Comparison of ENCODE assay signal across 3 fruit fly cellular contexts in genomic region chr2L:14713467-14713866, dm6.
A peak's percentile ranks its signal among the peaks of the same experiment; 100 is the strongest.
TF ChIP-seq lines count a peak whose summit lies in the region.

TSS of gene CG34165 (plus strand) at chr2L:14713750.

- no peak for TF ChIP-seq CTCF in whole organism, embryonic (GFP tag; optimal IDR thresholded peaks at IDR 0.05; lab: Kevin White, UChicago)

TF ChIP-seq in whole organism, embryonic, 481 proteins besides CTCF, POLR2A, EP300 and RAD21:
- TF ChIP-seq Awh (GFP tag; IDR thresholded peaks at IDR 0.05; lab: Robert Waterston, UW) (peak; percentile 64; the same call in 1 of the 2 replicates), chinmo (GFP tag; IDR thresholded peaks at IDR 0.05; lab: Robert Waterston, UW; ENCODE audit: partially characterized antibody) (0 out of 4 replicates have a peak, but pooled peaks have one; percentile 54), CG12769 (tag; optimal IDR thresholded peaks at IDR 0.05; lab: Kevin White, UChicago) (peak; percentile 32), eve (GFP tag; optimal IDR thresholded peaks at IDR 0.05; lab: Kevin White, UChicago) (peak in 1 of 2 experiments; percentile 17), abd-A (tag; optimal IDR thresholded peaks at IDR 0.05; lab: Kevin White, UChicago) (peak; percentile 46), CG4328 (GFP tag; optimal IDR thresholded peaks at IDR 0.05; lab: Kevin White, UChicago) (no peak), CG13894 (tag; optimal IDR thresholded peaks at IDR 0.05; lab: Kevin White, UChicago) (peak; percentile 35), Bteb2 (GFP tag; optimal IDR thresholded peaks at IDR 0.05; lab: Kevin White, UChicago) (no peak), Med (GFP tag; lab: Kevin White, UChicago) (peak; percentile 34)
TF ChIP-seq in whole organism, embryonic: peak in this region for 7.

TF ChIP-seq in whole organism, pupa, 21 proteins besides CTCF, POLR2A, EP300 and RAD21:
- no peak for TF ChIP-seq CG10348 (GFP tag; IDR thresholded peaks at IDR 0.05; lab: Robert Waterston, UW)
- no peak for TF ChIP-seq CG32121 (GFP tag; IDR thresholded peaks at IDR 0.05; lab: Robert Waterston, UW)
- no peak for TF ChIP-seq rn (GFP tag; IDR thresholded peaks at IDR 0.05; lab: Robert Waterston, UW)
- no peak for TF ChIP-seq CG9948 (tag; optimal IDR thresholded peaks at IDR 0.05; lab: Kevin White, UChicago)
- no peak for TF ChIP-seq Ets98B (GFP tag; IDR thresholded peaks at IDR 0.05; lab: Robert Waterston, UW)
- TF ChIP-seq CG4496 (GFP tag; IDR thresholded peaks at IDR 0.05; lab: Robert Waterston, UW): peak; percentile 44; the same call in 1 of the 3 replicates
- no peak for TF ChIP-seq D1 (tag; optimal IDR thresholded peaks at IDR 0.05; lab: Kevin White, UChicago)
- TF ChIP-seq CG12605 (GFP tag; IDR thresholded peaks at IDR 0.05; lab: Robert Waterston, UW): no peak
TF ChIP-seq in whole organism, pupa: peak in this region for 1.

TF ChIP-seq in whole organism, wandering third instar larva, 38 proteins besides CTCF, POLR2A, EP300 and RAD21:
- TF ChIP-seq foxo (GFP tag; optimal IDR thresholded peaks at IDR 0.05; lab: Kevin White, UChicago) (no peak), tai (GFP tag; optimal IDR thresholded peaks at IDR 0.05; lab: Kevin White, UChicago) (no peak), Rel (GFP tag; optimal IDR thresholded peaks at IDR 0.05; lab: Kevin White, UChicago) (no peak), Rel (tag; optimal IDR thresholded peaks at IDR 0.05; lab: Kevin White, UChicago) (peak; percentile 90)
